Fruit fly (Drosophila melanogaster) whole organism, prepupa: Measurements from ENCODE around the gene CG31445.

Experiments used
- Blimp-1 ChIP-seq: fragments of 200-800 bp; sonication (Bioruptor generic); optimal IDR thresholded peaks from 3 replicates; lab custom pipeline; 2017; ENCODE audit warnings: missing biosample characterization, missing genetic modification characterization, mild to moderate bottlenecking, moderate library complexity, missing genetic modification reagents
- CG10631 ChIP-seq: fragments of 200-800 bp; sonication (Bioruptor generic); optimal IDR thresholded peaks from 2 replicates; lab custom pipeline; 2016; ENCODE audit warnings: missing biosample characterization, missing genetic modification characterization
- CG10669 ChIP-seq: fragments of 200-800 bp; sonication (Bioruptor generic); optimal IDR thresholded peaks from 3 replicates; lab custom pipeline; 2018; ENCODE audit warnings: missing biosample characterization, mild to moderate bottlenecking, missing genetic modification characterization, moderate library complexity
- CG11902 ChIP-seq: fragments of 200-800 bp; sonication (Bioruptor generic); optimal IDR thresholded peaks from 3 replicates; lab custom pipeline; 2016; ENCODE audit warnings: missing biosample characterization, missing genetic modification characterization
- CG15336 ChIP-seq: fragments of 200-800 bp; sonication (Bioruptor generic); IDR thresholded peaks from 2 replicates; pipeline ENCODE4 v1.3.6; 2022; ENCODE audit warnings: missing biosample characterization, missing genetic modification characterization
- CG1621 ChIP-seq: fragments of 200-800 bp; sonication (Bioruptor generic); optimal IDR thresholded peaks from 3 replicates; lab custom pipeline; 2018; ENCODE audit warnings: missing biosample characterization, mild to moderate bottlenecking, missing genetic modification characterization
- CG16779 ChIP-seq: fragments of 200-800 bp; sonication (Bioruptor generic); optimal IDR thresholded peaks from 3 replicates; lab custom pipeline; 2017; ENCODE audit warnings: missing biosample characterization, mild to moderate bottlenecking, missing genetic modification characterization
- CG3032 ChIP-seq: fragments of 200-800 bp; optimal IDR thresholded peaks from 2 replicates; lab custom pipeline; 2019; ENCODE audit warnings: missing biosample characterization, mild to moderate bottlenecking, missing genetic modification characterization, moderate library complexity
- CG31627 ChIP-seq: fragments of 200-800 bp; sonication (Bioruptor generic); optimal IDR thresholded peaks from 3 replicates; lab custom pipeline; 2016; ENCODE audit warnings: missing biosample characterization, missing genetic modification characterization
- CG32006 ChIP-seq: fragments of 200-800 bp; sonication (Bioruptor generic); optimal IDR thresholded peaks from 3 replicates; lab custom pipeline; 2017; ENCODE audit warnings: missing biosample characterization, mild to moderate bottlenecking, missing genetic modification characterization
- CG34406 ChIP-seq: fragments of 200-800 bp; sonication (Bioruptor generic); optimal IDR thresholded peaks from 3 replicates; lab custom pipeline; 2016; ENCODE audit warnings: missing biosample characterization, missing genetic modification characterization
- CG3919 ChIP-seq: fragments of 200-800 bp; sonication (Bioruptor generic); optimal IDR thresholded peaks from 3 replicates; lab custom pipeline; 2016; ENCODE audit warnings: missing biosample characterization, missing genetic modification characterization
- CG4318 ChIP-seq: fragments of 200-800 bp; sonication (Bioruptor generic); optimal IDR thresholded peaks from 3 replicates; lab custom pipeline; 2017; ENCODE audit warnings: missing biosample characterization, mild to moderate bottlenecking, missing genetic modification characterization
- CG6163 ChIP-seq: fragments of 200-800 bp; sonication (Bioruptor generic); IDR thresholded peaks from 3 replicates; pipeline ENCODE4 v1.3.6; 2022; ENCODE audit warnings: missing biosample characterization, missing genetic modification characterization
- CG6276 ChIP-seq: fragments of 200-800 bp; sonication (Bioruptor generic); optimal IDR thresholded peaks from 2 replicates; lab custom pipeline; 2017; ENCODE audit warnings: missing biosample characterization, mild to moderate bottlenecking, missing genetic modification characterization
- CG6854 ChIP-seq: fragments of 200-800 bp; sonication (Bioruptor generic); optimal IDR thresholded peaks from 2 replicates; lab custom pipeline; 2017; ENCODE audit warnings: missing biosample characterization, mild to moderate bottlenecking, missing genetic modification characterization
- CG8119 ChIP-seq: fragments of 200-800 bp; sonication (Bioruptor generic); IDR thresholded peaks from 3 replicates; pipeline ENCODE4 v1.3.6; 2022; ENCODE audit warnings: missing biosample characterization, missing genetic modification characterization
- CG8319 ChIP-seq: fragments of 200-800 bp; sonication (Bioruptor generic); optimal IDR thresholded peaks from 3 replicates; lab custom pipeline; 2016; ENCODE audit warnings: missing biosample characterization, missing genetic modification characterization
- CG9139 ChIP-seq: fragments of 200-800 bp; sonication (Bioruptor generic); optimal IDR thresholded peaks from 3 replicates; lab custom pipeline; 2017; ENCODE audit warnings: missing biosample characterization, mild to moderate bottlenecking, missing genetic modification characterization
- Eip78C ChIP-seq: fragments of 200-800 bp; sonication (Bioruptor generic); peaks from one replicate; lab custom pipeline; 2016; ENCODE audit warnings: missing biosample characterization, missing genetic modification characterization
- Ets21C ChIP-seq: fragments of 200-800 bp; sonication (Bioruptor generic); optimal IDR thresholded peaks from 3 replicates; lab custom pipeline; 2016; ENCODE audit warnings: missing biosample characterization, missing genetic modification characterization
- Ets96B ChIP-seq: fragments of 200-800 bp; optimal IDR thresholded peaks from 2 replicates; lab custom pipeline; 2019; ENCODE audit warnings: missing biosample characterization, mild to moderate bottlenecking, missing genetic modification characterization, moderate library complexity
- Gug ChIP-seq: fragments of 200-800 bp; sonication (Bioruptor generic); IDR thresholded peaks from 2 replicates; pipeline ENCODE4 v1.3.6; 2022; ENCODE audit warnings: missing biosample characterization, missing genetic modification characterization
- Hr38 ChIP-seq: sonication (Bioruptor generic); optimal IDR thresholded peaks from 2 replicates; lab custom pipeline; 2016; ENCODE audit warnings: missing biosample characterization, missing genetic modification characterization
- Hr39 ChIP-seq: fragments of 200-800 bp; sonication (Bioruptor generic); optimal IDR thresholded peaks from 2 replicates; lab custom pipeline; 2016; ENCODE audit warnings: missing biosample characterization, missing genetic modification characterization
- Lpt ChIP-seq: fragments of 200-800 bp; sonication (Bioruptor generic); optimal IDR thresholded peaks from 3 replicates; lab custom pipeline; 2016; ENCODE audit warnings: missing biosample characterization, missing genetic modification characterization
- Met ChIP-seq: fragments of 200-800 bp; sonication (Bioruptor generic); optimal IDR thresholded peaks from 3 replicates; lab custom pipeline; 2016; ENCODE audit warnings: missing biosample characterization, missing genetic modification characterization
- OdsH ChIP-seq: fragments of 200-800 bp; sonication (Bioruptor generic); optimal IDR thresholded peaks from 3 replicates; lab custom pipeline; 2016; ENCODE audit warnings: missing biosample characterization, missing genetic modification characterization
- Smox ChIP-seq: fragments of 200-800 bp; sonication (Bioruptor generic); optimal IDR thresholded peaks from 3 replicates; lab custom pipeline; 2016; ENCODE audit warnings: missing biosample characterization, missing genetic modification characterization
- Sox14 ChIP-seq: fragments of 200-800 bp; sonication (Bioruptor generic); optimal IDR thresholded peaks from 3 replicates; lab custom pipeline; 2016; ENCODE audit warnings: missing biosample characterization, missing genetic modification characterization
- cyc ChIP-seq: fragments of 200-800 bp; sonication (Bioruptor generic); optimal IDR thresholded peaks from 3 replicates; lab custom pipeline; 2016; ENCODE audit warnings: missing biosample characterization, missing genetic modification characterization
- dac ChIP-seq: fragments of 200-800 bp; sonication (Bioruptor generic); optimal IDR thresholded peaks from 2 replicates; lab custom pipeline; 2017; ENCODE audit warnings: missing biosample characterization, mild to moderate bottlenecking, missing genetic modification characterization
- dsx ChIP-seq: fragments of 200-800 bp; optimal IDR thresholded peaks from 3 replicates; lab custom pipeline; 2019; ENCODE audit warnings: missing biosample characterization, mild to moderate bottlenecking, missing genetic modification characterization, moderate library complexity; ENCODE audit not compliant: poor library complexity, severe bottlenecking
- eg ChIP-seq: fragments of 200-800 bp; sonication (Bioruptor generic); IDR thresholded peaks from 3 replicates; pipeline ENCODE4 v1.3.6; 2022; ENCODE audit warnings: missing biosample characterization, missing genetic modification characterization
- esn ChIP-seq: fragments of 200-800 bp; sonication (Bioruptor generic); optimal IDR thresholded peaks from 2 replicates; lab custom pipeline; 2016; ENCODE audit warnings: missing biosample characterization, mild to moderate bottlenecking, missing genetic modification characterization, moderate library complexity
- fd85E ChIP-seq: fragments of 200-800 bp; sonication (Bioruptor generic); optimal IDR thresholded peaks from 3 replicates; lab custom pipeline; 2016; ENCODE audit warnings: missing biosample characterization, missing genetic modification characterization
- fkh ChIP-seq: fragments of 200-800 bp; sonication (Bioruptor generic); optimal IDR thresholded peaks from 3 replicates; lab custom pipeline; 2017; ENCODE audit warnings: missing biosample characterization, mild to moderate bottlenecking, missing genetic modification characterization, moderate library complexity
- lz ChIP-seq: fragments of 200-800 bp; sonication (Bioruptor generic); optimal IDR thresholded peaks from 3 replicates; lab custom pipeline; 2016; ENCODE audit warnings: missing biosample characterization, missing genetic modification characterization
- net ChIP-seq: fragments of 200-800 bp; sonication (Bioruptor generic); optimal IDR thresholded peaks from 3 replicates; lab custom pipeline; 2016; ENCODE audit warnings: missing biosample characterization, missing genetic modification characterization
- spab ChIP-seq: fragments of 200-800 bp; sonication (Bioruptor generic); optimal IDR thresholded peaks from 2 replicates; lab custom pipeline; 2017; ENCODE audit warnings: missing biosample characterization, mild to moderate bottlenecking, missing genetic modification characterization, missing genetic modification reagents
- ss ChIP-seq, 2 experiments: fragments of 200-800 bp; sonication (Bioruptor generic); optimal IDR thresholded peaks; 2 replicates in 1 of 2; 3 replicates in 1 of 2; lab custom pipeline; 2017 to 2018; ENCODE audit warnings: mild to moderate bottlenecking in 2 of 2, missing biosample characterization in 2 of 2, missing genetic modification characterization in 2 of 2, moderate library complexity in 1 of 2
- svp ChIP-seq: fragments of 200-800 bp; sonication (Bioruptor generic); peaks from one replicate; lab custom pipeline; 2016; ENCODE audit warnings: missing biosample characterization, missing genetic modification characterization
- topi ChIP-seq: fragments of 200-800 bp; sonication (Bioruptor generic); optimal IDR thresholded peaks from 3 replicates; lab custom pipeline; 2016; ENCODE audit warnings: missing biosample characterization, missing genetic modification characterization
- vri ChIP-seq: fragments of 200-800 bp; sonication (Bioruptor generic); optimal IDR thresholded peaks from 3 replicates; lab custom pipeline; 2016; ENCODE audit warnings: missing biosample characterization, mild to moderate bottlenecking, missing genetic modification characterization

The CG31445 gene

DNA sequence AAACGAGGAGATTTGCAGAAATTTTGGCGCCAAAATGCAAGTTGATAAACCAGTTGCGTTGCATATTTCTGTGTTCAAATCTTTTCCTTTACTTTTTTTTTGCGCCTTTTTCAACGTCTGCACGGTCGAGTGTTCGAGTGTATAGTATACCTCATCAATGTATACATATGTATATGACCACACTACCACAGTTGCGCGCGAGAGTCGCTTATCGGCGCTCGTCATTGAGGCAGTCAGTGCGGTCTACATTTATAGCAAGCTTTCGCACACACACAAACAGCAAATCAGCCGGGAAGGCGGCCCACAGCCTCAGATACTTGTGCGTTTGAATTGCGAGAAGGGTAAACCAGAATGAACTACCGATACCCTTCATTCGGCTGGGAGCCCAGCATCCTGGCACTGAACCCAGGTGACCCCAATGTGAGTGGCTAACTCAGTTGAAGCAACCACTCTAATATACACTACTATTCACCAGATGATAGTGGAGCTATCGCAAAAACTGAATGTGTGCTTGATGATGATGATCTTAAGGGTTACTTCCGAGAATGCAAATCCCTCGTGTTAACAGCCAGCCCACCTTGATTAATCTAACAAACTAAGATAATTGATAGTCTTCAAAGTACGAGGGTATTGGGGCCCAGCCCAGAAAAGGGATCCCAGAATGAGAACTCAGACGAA lies 38.5 kb upstream of the CG31445 start (continued):
- TF ChIP-seq net (GFP tag; lab: Kevin White, UChicago): no peak
- TF ChIP-seq CG11902 (GFP tag; lab: Kevin White, UChicago): no peak
- TF ChIP-seq Blimp-1 (GFP tag; lab: Kevin White, UChicago): no peak
- TF ChIP-seq Lpt (GFP tag; lab: Kevin White, UChicago): no peak
- no peak for TF ChIP-seq CG32006 (GFP tag; lab: Kevin White, UChicago)
- TF ChIP-seq Sox14 (GFP tag; lab: Kevin White, UChicago): peak; percentile 46
- TF ChIP-seq CG34406: no peak
- peak; percentile 13 for TF ChIP-seq CG3919 (GFP tag; lab: Kevin White, UChicago)
- TF ChIP-seq ss (GFP tag; optimal IDR thresholded peaks at IDR 0.05; lab: Kevin White, UChicago): peak in 1 of 2 experiments; percentile 48
- peak; percentile 11 for TF ChIP-seq spab (GFP tag; lab: Kevin White, UChicago)
- no peak for TF ChIP-seq eg (GFP tag; lab: Robert Waterston, UW)
- TF ChIP-seq CG6163 (GFP tag; lab: Robert Waterston, UW): no peak
- no peak for TF ChIP-seq CG1621 (tag; lab: Kevin White, UChicago)
- peak; percentile 33 for TF ChIP-seq CG6854 (GFP tag; lab: Kevin White, UChicago)
- peak; percentile 34 for TF ChIP-seq Ets96B
- TF ChIP-seq CG8319 (GFP tag; lab: Kevin White, UChicago): no peak

DNA sequence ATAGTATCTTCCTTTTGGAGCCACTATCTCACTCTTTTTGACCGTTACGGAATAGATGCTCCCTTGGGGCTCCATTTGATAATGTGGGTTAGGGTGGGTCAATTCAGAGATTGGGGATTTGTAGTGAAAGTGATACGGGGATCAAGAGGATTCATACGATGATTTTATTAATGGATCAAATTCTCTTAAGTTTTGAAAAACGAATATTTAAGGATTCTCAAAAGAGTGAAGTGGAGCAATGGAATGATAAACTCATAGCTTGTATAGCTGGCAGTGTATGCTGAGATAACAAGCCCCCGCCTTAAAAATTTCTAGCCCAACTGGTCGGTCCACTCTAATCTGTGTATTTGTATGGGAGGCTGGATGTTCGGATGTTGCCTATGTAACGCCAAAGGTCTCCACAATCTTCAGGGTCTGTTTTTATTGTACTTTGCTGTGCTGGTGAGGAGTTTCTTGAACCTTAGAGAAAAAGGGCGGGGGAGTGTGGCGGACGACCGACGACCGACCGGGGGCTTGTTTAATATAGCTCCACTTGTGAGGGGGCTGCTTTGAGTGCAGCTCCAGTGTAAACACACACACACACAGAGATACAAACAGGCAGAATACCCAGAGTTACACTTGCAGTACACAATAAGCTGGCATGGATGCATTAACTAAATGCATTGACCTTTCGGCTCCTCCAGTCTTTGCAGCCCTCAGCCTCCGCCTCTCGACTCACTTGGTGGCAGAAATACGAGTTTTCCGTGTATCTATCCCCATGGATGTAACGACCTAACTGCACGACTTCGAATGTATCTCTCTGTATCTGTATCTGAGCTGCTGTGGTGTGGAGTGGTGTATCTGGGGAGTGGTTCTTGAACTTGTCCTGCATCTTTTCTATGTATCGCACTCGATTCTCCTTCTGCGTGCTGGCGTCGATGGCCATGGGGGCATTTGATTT lies 36.3 kb upstream of the CG31445 start:
- TF ChIP-seq Ets21C: no peak
- TF ChIP-seq spab (GFP tag; lab: Kevin White, UChicago): peak; percentile 44
- TF ChIP-seq CG10631: peak; percentile 74
- TF ChIP-seq dac (GFP tag; lab: Kevin White, UChicago): peak; percentile 18
- peak; percentile 49; the same call in 2 of the 3 replicates for TF ChIP-seq eg (GFP tag; lab: Robert Waterston, UW)
- no peak for TF ChIP-seq CG9139 (GFP tag; lab: Kevin White, UChicago)
- peak; percentile 11 for TF ChIP-seq net (GFP tag; lab: Kevin White, UChicago)
- no peak for TF ChIP-seq topi (GFP tag; lab: Kevin White, UChicago)
- peak; percentile 38 for TF ChIP-seq CG6163 (GFP tag; lab: Robert Waterston, UW)
- TF ChIP-seq CG10669 (GFP tag; lab: Kevin White, UChicago): peak; percentile 48
- no peak for TF ChIP-seq fd85E (GFP tag; lab: Kevin White, UChicago)
- no peak for TF ChIP-seq Hr39
- TF ChIP-seq CG34406: no peak
- TF ChIP-seq fkh (GFP tag; lab: Kevin White, UChicago): no peak
- no peak for TF ChIP-seq esn (GFP tag; lab: Kevin White, UChicago)
- no peak for TF ChIP-seq vri (GFP tag; lab: Kevin White, UChicago)
- TF ChIP-seq ss (GFP tag; optimal IDR thresholded peaks at IDR 0.05; lab: Kevin White, UChicago): peak in 1 of 2 experiments; percentile 43
- TF ChIP-seq Ets96B: peak; percentile 70
- TF ChIP-seq Blimp-1 (GFP tag; lab: Kevin White, UChicago): no peak
- TF ChIP-seq CG6276: peak; percentile 8
- no peak for TF ChIP-seq Met
- no peak for TF ChIP-seq lz (GFP tag; lab: Kevin White, UChicago)
- TF ChIP-seq CG6854 (GFP tag; lab: Kevin White, UChicago): no peak
- no peak for TF ChIP-seq cyc (GFP tag; lab: Kevin White, UChicago)
- no peak for TF ChIP-seq CG31627 (GFP tag; lab: Kevin White, UChicago)
- peak; percentile 63 for TF ChIP-seq CG3032 (tag; lab: Kevin White, UChicago)
- TF ChIP-seq Lpt (GFP tag; lab: Kevin White, UChicago): peak; percentile 52
- TF ChIP-seq Eip78C: peak; percentile 61
- no peak for TF ChIP-seq Smox (GFP tag; lab: Kevin White, UChicago)
- TF ChIP-seq svp (GFP tag; lab: Kevin White, UChicago): no peak
- peak; percentile 67 for TF ChIP-seq dsx (GFP tag; lab: Kevin White, UChicago)
- TF ChIP-seq CG16779 (tag; lab: Kevin White, UChicago): peak; percentile 47
- peak; percentile 31 for TF ChIP-seq CG4318
- TF ChIP-seq CG15336 (GFP tag; lab: Robert Waterston, UW): peak; percentile 73
- TF ChIP-seq Gug (GFP tag; lab: Robert Waterston, UW): peak; percentile 40; the same call in 1 of the 2 replicates
- TF ChIP-seq OdsH: peak; percentile 34
- TF ChIP-seq CG8119: peak; percentile 80
- no peak for TF ChIP-seq Hr38 (GFP tag; lab: Kevin White, UChicago)
- TF ChIP-seq CG8319 (GFP tag; lab: Kevin White, UChicago): no peak
